Worm (Caenorhabditis elegans) whole organism, mixed stage, embryonic: ENCODE measurements around the gene bath-30.
A peak's percentile ranks its signal among the peaks of the same experiment; 100 is the strongest.

ENCODE experiments used
- M03D4.4 ChIP-seq: sonication (generic microtip); optimal IDR thresholded peaks from 2 replicates; lab custom pipeline; 2017; ENCODE audit warnings: mild to moderate bottlenecking, missing genetic modification characterization, missing compliant biosample characterization
- bed-3 ChIP-seq: fragments of 200-800 bp; sonication (Bioruptor generic); optimal IDR thresholded peaks from 3 replicates; lab custom pipeline; 2018; ENCODE audit warnings: mild to moderate bottlenecking, missing genetic modification characterization, moderate library complexity, missing compliant biosample characterization
- blmp-1 ChIP-seq: fragments of 150-350 bp; optimal IDR thresholded peaks from 2 replicates; lab custom pipeline; 2014; ENCODE audit warnings: missing biosample characterization, missing genetic modification characterization
- ceh-39 ChIP-seq: fragments of 150-350 bp; optimal IDR thresholded peaks from 2 replicates; lab custom pipeline; 2014; ENCODE audit warnings: missing biosample characterization, missing genetic modification characterization
- ceh-43 ChIP-seq: fragments of 200-800 bp; sonication (Bioruptor generic); optimal IDR thresholded peaks from 2 replicates; lab custom pipeline; 2018; ENCODE audit warnings: mild to moderate bottlenecking, missing genetic modification characterization, moderate library complexity, missing compliant biosample characterization
- ces-1 ChIP-seq: fragments of 150-350 bp; optimal IDR thresholded peaks from 2 replicates; lab custom pipeline; 2014; ENCODE audit warnings: missing biosample characterization, missing genetic modification reagents, missing genetic modification characterization
- cnd-1 ChIP-seq: fragments of 200-800 bp; sonication (Bioruptor generic); optimal IDR thresholded peaks from 2 replicates; lab custom pipeline; 2018; ENCODE audit warnings: mild to moderate bottlenecking, missing genetic modification characterization, missing compliant biosample characterization
- drap-1 ChIP-seq: fragments of 200-800 bp; sonication (Bioruptor generic); optimal IDR thresholded peaks from 3 replicates; lab custom pipeline; 2018; ENCODE audit warnings: mild to moderate bottlenecking, missing genetic modification characterization, missing compliant biosample characterization
- elt-3 ChIP-seq: fragments of 150-350 bp; optimal IDR thresholded peaks from 2 replicates; lab custom pipeline; 2014; ENCODE audit warnings: missing biosample characterization, missing genetic modification characterization
- flh-1 ChIP-seq: fragments of 200-800 bp; sonication (Bioruptor generic); optimal IDR thresholded peaks from 2 replicates; lab custom pipeline; 2018; ENCODE audit warnings: mild to moderate bottlenecking, missing genetic modification characterization, moderate library complexity, missing compliant biosample characterization
- ham-2 ChIP-seq: fragments of 200-800 bp; sonication (Bioruptor generic); optimal IDR thresholded peaks from 2 replicates; lab custom pipeline; 2018; ENCODE audit warnings: mild to moderate bottlenecking, missing genetic modification characterization, missing compliant biosample characterization
- hlh-1 ChIP-seq: fragments of 150-350 bp; optimal IDR thresholded peaks from 2 replicates; lab custom pipeline; 2014; ENCODE audit warnings: missing biosample characterization, missing genetic modification reagents, missing genetic modification characterization
- lin-13 ChIP-seq: fragments of 150-350 bp; optimal IDR thresholded peaks from 2 replicates; lab custom pipeline; 2014; ENCODE audit warnings: missing biosample characterization, missing genetic modification characterization
- lin-32 ChIP-seq: fragments of 200-800 bp; sonication (Bioruptor generic); optimal IDR thresholded peaks from 2 replicates; lab custom pipeline; 2018; ENCODE audit warnings: mild to moderate bottlenecking, missing genetic modification characterization, missing compliant biosample characterization
- lsy-2 ChIP-seq: fragments of 150-350 bp; optimal IDR thresholded peaks from 2 replicates; lab custom pipeline; 2014; ENCODE audit warnings: missing biosample characterization, missing genetic modification characterization
- mls-2 ChIP-seq: sonication (generic microtip); optimal IDR thresholded peaks from 2 replicates; lab custom pipeline; 2016; ENCODE audit warnings: mild to moderate bottlenecking, missing genetic modification characterization, moderate library complexity, missing compliant biosample characterization
- nhr-12 ChIP-seq: fragments of 150-350 bp; optimal IDR thresholded peaks from 2 replicates; lab custom pipeline; 2014; ENCODE audit warnings: missing biosample characterization, missing genetic modification characterization
- nhr-2 ChIP-seq: fragments of 150-350 bp; optimal IDR thresholded peaks from 2 replicates; lab custom pipeline; 2014; ENCODE audit warnings: missing biosample characterization, missing genetic modification characterization
- nhr-237 ChIP-seq: fragments of 150-350 bp; optimal IDR thresholded peaks from 2 replicates; lab custom pipeline; 2014; ENCODE audit warnings: missing biosample characterization, missing genetic modification characterization
- nhr-28 ChIP-seq: fragments of 150-350 bp; optimal IDR thresholded peaks from 2 replicates; lab custom pipeline; 2014; ENCODE audit warnings: missing biosample characterization, missing genetic modification characterization
- sem-2 ChIP-seq: fragments of 200-800 bp; sonication (Bioruptor generic); optimal IDR thresholded peaks from 2 replicates; lab custom pipeline; 2018; ENCODE audit warnings: mild to moderate bottlenecking, missing genetic modification characterization, missing compliant biosample characterization
- snpc-4 ChIP-seq: fragments of 150-350 bp; optimal IDR thresholded peaks from 2 replicates; lab custom pipeline; 2014; ENCODE audit warnings: missing biosample characterization, missing genetic modification characterization
- sptf-1 ChIP-seq: sonication (generic microtip); optimal IDR thresholded peaks from 2 replicates; lab custom pipeline; 2017; ENCODE audit warnings: mild to moderate bottlenecking, missing genetic modification characterization, moderate library complexity, missing compliant biosample characterization
- tbx-8 ChIP-seq: fragments of 200-800 bp; sonication (Bioruptor generic); optimal IDR thresholded peaks from 2 replicates; lab custom pipeline; 2018; ENCODE audit warnings: mild to moderate bottlenecking, missing genetic modification characterization, moderate library complexity, missing compliant biosample characterization
- unc-39 ChIP-seq: fragments of 150-350 bp; optimal IDR thresholded peaks from 2 replicates; lab custom pipeline; 2014; ENCODE audit warnings: missing biosample characterization, missing genetic modification characterization
- unc-62 ChIP-seq: fragments of 150-350 bp; optimal IDR thresholded peaks from 2 replicates; lab custom pipeline; 2014; ENCODE audit warnings: missing biosample characterization, missing genetic modification reagents, missing genetic modification characterization
- zip-8 ChIP-seq: fragments of 150-350 bp; optimal IDR thresholded peaks from 2 replicates; lab custom pipeline; 2014; ENCODE audit warnings: missing biosample characterization, missing genetic modification characterization

The bath-30 gene

DNA sequence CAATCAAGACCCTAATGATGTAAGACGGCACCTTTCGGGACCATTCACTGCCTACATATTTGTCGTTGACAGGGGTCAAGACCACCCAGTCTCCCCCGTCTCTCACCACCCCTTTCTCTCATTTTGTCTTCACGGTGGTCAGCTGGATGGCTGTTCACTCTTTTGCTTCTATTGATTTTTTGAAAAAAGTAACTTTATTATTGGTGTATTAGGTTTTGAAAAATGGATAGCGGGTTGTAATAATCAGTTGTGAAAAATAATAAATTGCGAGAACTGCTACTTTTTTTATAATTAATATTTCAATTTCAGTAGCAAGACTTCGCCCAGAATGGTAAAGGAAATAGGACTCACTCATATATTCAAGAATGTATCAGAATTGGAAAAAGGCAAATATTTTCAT is 30.6 kb upstream of the bath-30 start, which contains the start of gene bath-9:
bath-9 (plus strand) TSS at position 301 of the 400 bp plus-strand sequence.
- TF ChIP-seq nhr-237 (no peak), nhr-2 (tag; lab: Kevin White, UChicago) (peak; percentile 8), nhr-12 (tag; lab: Kevin White, UChicago) (no peak), elt-3 (tag; lab: Kevin White, UChicago) (no peak), sptf-1 (no peak), cnd-1 (no peak), flh-1 (GFP tag; lab: Kevin White, UChicago) (no peak)

DNA sequence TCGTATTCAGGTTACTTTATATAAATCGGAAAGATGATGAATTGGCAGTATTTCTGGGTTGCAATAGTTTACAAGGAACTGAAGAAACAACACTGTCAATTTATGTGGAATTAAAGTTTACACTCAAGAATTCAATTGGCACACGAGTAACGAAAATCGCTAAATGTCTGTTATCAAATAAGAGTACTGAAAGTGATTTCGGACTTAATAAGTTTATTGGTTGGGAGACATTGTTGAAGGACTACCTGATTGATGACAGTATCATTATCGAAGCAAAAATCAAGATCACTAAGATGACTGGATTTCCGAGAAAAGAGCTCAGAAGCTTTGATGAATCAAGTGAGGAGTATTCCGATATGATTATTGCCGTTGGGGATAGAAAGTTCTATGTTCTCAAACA is 29.1 kb upstream of the bath-30 start:
- TF ChIP-seq ceh-43 = no peak
- TF ChIP-seq bed-3 (GFP tag; lab: Kevin White, UChicago) = no peak
- no peak for TF ChIP-seq elt-3 (tag; lab: Kevin White, UChicago)
- no peak for TF ChIP-seq nhr-237
- TF ChIP-seq tbx-8 (GFP tag; lab: Kevin White, UChicago) = no peak
- TF ChIP-seq ham-2 = no peak
- no peak for TF ChIP-seq zip-8 (tag; lab: Kevin White, UChicago)
- no peak for TF ChIP-seq ces-1 (GFP tag; lab: Kevin White, UChicago)
- no peak for TF ChIP-seq lin-13 (tag; lab: Kevin White, UChicago)
- no peak for TF ChIP-seq nhr-12 (tag; lab: Kevin White, UChicago)
- TF ChIP-seq snpc-4 (tag; lab: Kevin White, UChicago) = no peak
- TF ChIP-seq sptf-1 = no peak
- TF ChIP-seq nhr-28 (tag; lab: Kevin White, UChicago) = no peak
- no peak for TF ChIP-seq M03D4.4 (tag; lab: Kevin White, UChicago)
- TF ChIP-seq drap-1 (GFP tag; lab: Kevin White, UChicago) = no peak

DNA sequence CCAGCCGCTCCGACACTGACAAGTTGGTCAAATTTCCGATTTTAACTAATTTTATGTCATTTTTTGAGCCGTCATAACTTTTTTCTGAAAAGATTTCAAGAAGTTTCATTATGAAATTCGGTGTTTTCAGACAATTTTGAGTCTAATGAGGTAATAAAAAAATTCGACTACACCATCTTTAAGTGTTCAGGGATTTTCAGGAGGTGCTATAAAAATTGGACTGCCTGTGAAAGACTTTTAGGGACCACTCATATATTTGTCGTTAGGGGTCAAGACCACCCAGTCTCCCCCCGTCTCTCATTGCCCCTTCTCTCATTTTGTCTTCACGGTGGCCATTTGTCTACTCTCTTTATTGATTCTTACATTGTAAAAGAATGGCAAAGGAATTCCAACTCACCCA is 28.6 kb upstream of the bath-30 start, which contains the start of gene bath-10:
bath-10 (plus strand) TSS at position 301 of the 400 bp plus-strand sequence.
- no peak for TF ChIP-seq flh-1 (GFP tag; lab: Kevin White, UChicago)
- TF ChIP-seq nhr-2 (tag; lab: Kevin White, UChicago) = peak; percentile 22
- TF ChIP-seq lin-32 (GFP tag; lab: Kevin White, UChicago) = no peak

DNA sequence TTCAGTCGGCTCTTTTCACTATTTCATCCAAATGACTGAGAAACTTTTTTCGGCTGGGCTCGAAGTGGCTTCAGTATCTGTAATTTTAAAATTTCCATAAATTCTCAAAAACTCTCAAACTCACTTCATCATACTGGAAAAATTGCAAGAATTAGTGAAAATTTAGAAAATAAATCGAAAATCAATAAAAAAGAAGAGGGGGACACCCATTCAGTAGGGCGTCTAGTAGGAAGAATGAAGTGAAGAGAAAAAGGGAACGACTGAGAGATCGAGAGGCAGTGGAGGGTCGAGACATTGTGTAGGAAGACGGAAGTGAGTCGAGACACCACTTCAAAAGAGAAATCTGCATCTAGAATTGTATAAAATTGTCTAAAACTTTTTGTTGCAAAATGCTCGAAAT is 27.7 kb upstream of the bath-30 start:
- TF ChIP-seq ces-1 (GFP tag; lab: Kevin White, UChicago) (peak; percentile 77), unc-39 (tag; lab: Kevin White, UChicago) (no peak)

DNA sequence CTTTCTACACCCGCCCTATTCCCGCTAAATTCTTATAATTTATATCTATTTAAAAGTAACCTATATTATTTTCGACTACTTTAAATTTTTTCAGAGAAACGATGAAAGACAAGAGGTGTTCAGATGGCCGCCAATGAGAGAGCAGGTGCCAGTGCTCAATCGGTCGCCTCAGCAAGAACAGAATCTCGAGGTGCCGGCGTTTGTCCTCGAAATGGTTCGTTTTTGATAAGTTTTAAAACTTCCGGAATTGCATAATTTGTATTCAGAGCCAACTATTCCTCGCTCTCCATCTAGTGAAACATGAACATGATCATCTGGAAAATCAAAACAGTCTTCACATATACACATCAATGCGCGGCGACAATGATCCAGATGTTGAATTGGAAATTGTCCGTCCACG is 24.8 kb upstream of the bath-30 start, which contains the start of gene bath-23:
bath-23 (plus strand) TSS at position 301 of the 400 bp plus-strand sequence.
- no peak for TF ChIP-seq sptf-1
- no peak for TF ChIP-seq unc-39 (tag; lab: Kevin White, UChicago)
- no peak for TF ChIP-seq sem-2
- no peak for TF ChIP-seq hlh-1 (tag; lab: Kevin White, UChicago)
- TF ChIP-seq drap-1 (GFP tag; lab: Kevin White, UChicago) = no peak
- TF ChIP-seq ceh-39 (tag; lab: Kevin White, UChicago) = no peak
- TF ChIP-seq unc-62 (GFP tag; lab: Kevin White, UChicago) = no peak
- no peak for TF ChIP-seq tbx-8 (GFP tag; lab: Kevin White, UChicago)
- no peak for TF ChIP-seq lin-32 (GFP tag; lab: Kevin White, UChicago)
- no peak for TF ChIP-seq lin-13 (tag; lab: Kevin White, UChicago)
- no peak for TF ChIP-seq lsy-2 (tag; lab: Kevin White, UChicago)
- TF ChIP-seq cnd-1 = no peak

DNA sequence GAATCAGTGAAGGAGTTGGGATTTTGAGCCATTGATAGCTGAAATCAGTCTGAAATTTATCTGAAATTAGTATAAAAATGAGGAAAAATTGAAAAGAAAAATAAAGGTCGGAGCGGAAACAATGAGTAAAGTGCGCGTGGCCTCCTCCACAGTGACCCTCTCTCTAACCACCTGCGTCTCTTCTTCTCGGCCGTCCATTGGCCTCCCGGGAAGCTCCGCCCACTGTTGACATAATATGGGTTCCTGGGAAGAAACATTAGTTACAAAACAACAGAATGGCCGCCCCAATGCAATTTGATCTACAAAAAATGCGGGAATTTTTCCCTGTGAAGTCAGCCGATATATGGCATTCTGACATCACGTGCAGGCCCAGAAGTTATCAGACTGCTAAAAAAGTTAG is 23.9 kb upstream of the bath-30 start, which contains the start of gene Y49F6C.8:
Y49F6C.8 (minus strand) TSS at position 51 of the 400 bp plus-strand sequence.
- peak; percentile 87 for TF ChIP-seq lsy-2 (tag; lab: Kevin White, UChicago)
- no peak for TF ChIP-seq flh-1 (GFP tag; lab: Kevin White, UChicago)
- TF ChIP-seq, all 35 proteins: peak for 1

DNA sequence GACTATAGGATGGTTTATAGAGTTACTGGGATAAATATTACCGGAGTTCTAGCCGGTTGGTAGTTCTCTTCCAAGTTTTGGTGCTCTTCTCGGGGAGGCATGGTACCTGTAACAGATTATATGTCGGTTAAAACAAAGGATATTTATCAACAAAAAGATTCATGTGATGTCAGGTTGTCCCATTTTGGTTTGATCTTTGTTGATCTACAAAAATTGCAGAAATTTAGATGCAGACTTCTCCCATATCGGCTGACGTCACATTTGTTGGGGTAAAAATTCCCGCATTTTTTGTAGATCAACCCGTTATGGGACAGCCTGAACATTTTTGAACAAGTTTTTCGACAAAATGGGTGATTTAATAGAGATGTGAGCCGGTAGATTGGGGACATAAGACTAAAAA is 21.9 kb upstream of the bath-30 start, which contains the start of gene Y49F6C.7:
Y49F6C.7 (minus strand) TSS at position 101 of the 400 bp plus-strand sequence.
- no peak for TF ChIP-seq lsy-2 (tag; lab: Kevin White, UChicago)
- TF ChIP-seq blmp-1 = no peak
- TF ChIP-seq zip-8 (tag; lab: Kevin White, UChicago) = no peak
- TF ChIP-seq flh-1 (GFP tag; lab: Kevin White, UChicago) = no peak
- TF ChIP-seq nhr-237 = no peak
- no peak for TF ChIP-seq mls-2 (tag; lab: Kevin White, UChicago)
- TF ChIP-seq lin-32 (GFP tag; lab: Kevin White, UChicago) = no peak
- TF ChIP-seq ham-2 = no peak
- no peak for TF ChIP-seq snpc-4 (tag; lab: Kevin White, UChicago)
- no peak for TF ChIP-seq cnd-1
- TF ChIP-seq ceh-39 (tag; lab: Kevin White, UChicago) = no peak
- no peak for TF ChIP-seq nhr-2 (tag; lab: Kevin White, UChicago)
